Fruit fly (Drosophila melanogaster) whole organism, embryonic: ENCODE results near the gene CG15725.

ENCODE experiments used
- Abd-B ChIP-seq: fragments of 200-800 bp; sonication (Bioruptor generic); optimal IDR thresholded peaks from 2 replicates; lab custom pipeline; 2018; ENCODE audit warnings: missing biosample characterization, mild to moderate bottlenecking, missing genetic modification characterization, moderate library complexity
- Adf1 ChIP-seq: fragments of 200-800 bp; sonication (Bioruptor generic); IDR thresholded peaks from 2 replicates; pipeline ENCODE4 v1.3.6; 2022; ENCODE audit warnings: missing biosample characterization, missing genetic modification characterization
- Awh ChIP-seq: fragments of 200-800 bp; sonication (Bioruptor generic); IDR thresholded peaks from 2 replicates; pipeline ENCODE4, ENCODE4 v1.3.6; 2022; ENCODE audit warnings: missing biosample characterization, missing genetic modification characterization
- B-H2 ChIP-seq: fragments of 200-800 bp; sonication (Bioruptor generic); optimal IDR thresholded peaks from 2 replicates; lab custom pipeline; 2018; ENCODE audit warnings: missing biosample characterization, mild to moderate bottlenecking, missing genetic modification characterization
- Bgb ChIP-seq: fragments of 200-800 bp; sonication (Bioruptor generic); IDR thresholded peaks from 2 replicates; pipeline ENCODE4 v1.3.6; 2022; ENCODE audit warnings: missing biosample characterization, missing genetic modification characterization; ENCODE audit not compliant: partially characterized antibody
- Bteb2 ChIP-seq: fragments of 200-800 bp; sonication (Bioruptor generic); optimal IDR thresholded peaks from 2 replicates; lab custom pipeline; 2016; ENCODE audit warnings: missing biosample characterization, missing genetic modification characterization
- CG10654 ChIP-seq: fragments of 200-800 bp; sonication (Bioruptor generic); optimal IDR thresholded peaks from 2 replicates; lab custom pipeline; 2016; ENCODE audit warnings: missing biosample characterization, missing genetic modification characterization
- CG12942 ChIP-seq: fragments of 200-800 bp; sonication (Bioruptor generic); optimal IDR thresholded peaks from 3 replicates; lab custom pipeline; 2016; ENCODE audit warnings: missing biosample characterization, missing genetic modification characterization
- CG14965 ChIP-seq: fragments of 200-800 bp; sonication (Bioruptor generic); optimal IDR thresholded peaks from 2 replicates; lab custom pipeline; 2016; ENCODE audit warnings: missing biosample characterization, missing genetic modification characterization, borderline replicate concordance
- CG1529 ChIP-seq: fragments of 200-800 bp; sonication (Bioruptor generic); optimal IDR thresholded peaks from 3 replicates; lab custom pipeline; 2018; ENCODE audit warnings: missing biosample characterization, missing genetic modification characterization
- CG15601 ChIP-seq: fragments of 200-800 bp; sonication (Bioruptor generic); optimal IDR thresholded peaks from 3 replicates; lab custom pipeline; 2019; ENCODE audit warnings: missing biosample characterization, mild to moderate bottlenecking, missing genetic modification characterization, moderate library complexity
- CG16863 ChIP-seq: fragments of 200-800 bp; sonication (Bioruptor generic); optimal IDR thresholded peaks from 3 replicates; lab custom pipeline; 2016; ENCODE audit warnings: missing biosample characterization, missing genetic modification characterization
- CG17802 ChIP-seq: fragments of 200-800 bp; sonication (Bioruptor generic); optimal IDR thresholded peaks from 2 replicates; lab custom pipeline; 2018; ENCODE audit warnings: missing biosample characterization, mild to moderate bottlenecking, missing genetic modification characterization, moderate library complexity
- CG1832 ChIP-seq: fragments of 200-800 bp; sonication (Bioruptor generic); optimal IDR thresholded peaks from 2 replicates; lab custom pipeline; 2017; ENCODE audit warnings: missing biosample characterization, mild to moderate bottlenecking, missing genetic modification characterization, inconsistent platforms
- CG34422 ChIP-seq: fragments of 200-800 bp; sonication (Bioruptor generic); IDR thresholded peaks from 3 replicates; pipeline ENCODE4 v1.3.6; 2022; ENCODE audit warnings: missing biosample characterization, missing genetic modification characterization
- CG42726 ChIP-seq: fragments of 200-800 bp; sonication (Bioruptor generic); IDR thresholded peaks from 2 replicates; pipeline ENCODE4 v1.3.6; 2022; ENCODE audit warnings: missing biosample characterization, missing genetic modification characterization; ENCODE audit not compliant: partially characterized antibody
- CG7745 ChIP-seq: fragments of 200-800 bp; sonication (Bioruptor generic); optimal IDR thresholded peaks from 2 replicates; lab custom pipeline; 2018; ENCODE audit warnings: missing biosample characterization, mild to moderate bottlenecking, missing genetic modification characterization, moderate library complexity
- CG9437 ChIP-seq: fragments of 200-800 bp; sonication (Bioruptor generic); optimal IDR thresholded peaks from 2 replicates; lab custom pipeline; 2018; ENCODE audit warnings: missing biosample characterization, mild to moderate bottlenecking, missing genetic modification characterization
- CG9876 ChIP-seq: fragments of 200-800 bp; sonication (Bioruptor generic); optimal IDR thresholded peaks from 2 replicates; lab custom pipeline; 2016; ENCODE audit warnings: missing biosample characterization, missing genetic modification characterization
- CHES-1-like ChIP-seq: fragments of 200-800 bp; sonication (Bioruptor generic); optimal IDR thresholded peaks from 2 replicates; lab custom pipeline; 2016; ENCODE audit warnings: missing biosample characterization, missing genetic modification characterization
- ERR ChIP-seq: fragments of 200-800 bp; sonication (Bioruptor generic); optimal IDR thresholded peaks from 2 replicates; lab custom pipeline; 2016; ENCODE audit warnings: missing biosample characterization, missing genetic modification characterization
- Elba2 ChIP-seq: fragments of 200-800 bp; sonication (Bioruptor generic); optimal IDR thresholded peaks from 3 replicates; lab custom pipeline; 2016; ENCODE audit warnings: missing biosample characterization, missing genetic modification characterization
- Fer2 ChIP-seq: fragments of 200-800 bp; sonication (Bioruptor generic); optimal IDR thresholded peaks from 2 replicates; lab custom pipeline; 2018; ENCODE audit warnings: missing biosample characterization, mild to moderate bottlenecking, missing genetic modification characterization, moderate library complexity
- HHEX ChIP-seq: fragments of 200-800 bp; sonication (Bioruptor generic); optimal IDR thresholded peaks from 3 replicates; lab custom pipeline; 2017; ENCODE audit warnings: missing biosample characterization, mild to moderate bottlenecking, missing genetic modification characterization, missing genetic modification reagents
- Lpt ChIP-seq: fragments of >200 bp; optimal IDR thresholded peaks from 2 replicates; lab custom pipeline; 2018; ENCODE audit warnings: missing biosample characterization, missing genetic modification characterization
- Mad ChIP-seq: fragments of 200-800 bp; sonication (Bioruptor generic); optimal IDR thresholded peaks from 2 replicates; lab custom pipeline; 2016; ENCODE audit warnings: missing biosample characterization, missing genetic modification characterization
- NC2α ChIP-seq: fragments of 200-800 bp; sonication (Bioruptor generic); optimal IDR thresholded peaks from 2 replicates; lab custom pipeline; 2016; ENCODE audit warnings: missing biosample characterization, missing genetic modification characterization
- NFAT ChIP-seq: fragments of 200-800 bp; sonication (Bioruptor generic); IDR thresholded peaks from 2 replicates; pipeline ENCODE4 v1.3.6; 2022; ENCODE audit warnings: missing biosample characterization, missing genetic modification characterization
- NfI ChIP-seq: fragments of 200-800 bp; sonication (Bioruptor generic); optimal IDR thresholded peaks from 3 replicates; lab custom pipeline; 2018; ENCODE audit warnings: missing biosample characterization, mild to moderate bottlenecking, missing genetic modification characterization, moderate library complexity
- Rfx ChIP-seq: fragments of 200-800 bp; sonication (Bioruptor generic); IDR thresholded peaks from 2 replicates; pipeline ENCODE4 v1.3.6; 2022; ENCODE audit warnings: missing biosample characterization, missing genetic modification characterization
- Sry-β ChIP-seq: fragments of 200-800 bp; sonication (Bioruptor generic); optimal IDR thresholded peaks from 2 replicates; lab custom pipeline; 2018; ENCODE audit warnings: missing biosample characterization, mild to moderate bottlenecking, missing genetic modification characterization, moderate library complexity
- Taf1 ChIP-seq: fragments of 200-800 bp; sonication (Bioruptor generic); IDR thresholded peaks from 2 replicates; pipeline ENCODE4 v1.3.6; 2022; ENCODE audit warnings: missing biosample characterization, missing genetic modification characterization
- ato ChIP-seq: fragments of 200-800 bp; sonication (Bioruptor generic); IDR thresholded peaks from 2 replicates; pipeline ENCODE4 v1.3.6; 2022; ENCODE audit warnings: missing biosample characterization, missing genetic modification characterization; ENCODE audit not compliant: partially characterized antibody
- az2 ChIP-seq: fragments of 200-800 bp; sonication (Bioruptor generic); optimal IDR thresholded peaks from 3 replicates; lab custom pipeline; 2016; ENCODE audit warnings: missing biosample characterization, missing genetic modification characterization
- da ChIP-seq: fragments of 200-800 bp; sonication (Bioruptor generic); optimal IDR thresholded peaks from 2 replicates; lab custom pipeline; 2016; ENCODE audit warnings: missing biosample characterization, missing genetic modification characterization
- en ChIP-seq: fragments of 200-800 bp; sonication (Bioruptor generic); optimal IDR thresholded peaks from 2 replicates; lab custom pipeline; 2016; ENCODE audit warnings: missing biosample characterization, missing genetic modification characterization
- eyg ChIP-seq: fragments of 200-800 bp; sonication (Bioruptor generic); optimal IDR thresholded peaks from 3 replicates; lab custom pipeline; 2016; ENCODE audit warnings: missing biosample characterization, missing genetic modification characterization
- fru ChIP-seq: fragments of >200 bp; optimal IDR thresholded peaks from 2 replicates; lab custom pipeline; 2017
- gcm ChIP-seq: fragments of 200-800 bp; sonication (Bioruptor generic); optimal IDR thresholded peaks from 2 replicates; lab custom pipeline; 2019; ENCODE audit warnings: missing biosample characterization, mild to moderate bottlenecking, missing genetic modification characterization, moderate library complexity
- jigr1 ChIP-seq: fragments of 200-800 bp; sonication (Bioruptor generic); IDR thresholded peaks from 3 replicates; pipeline ENCODE4 v1.3.6; 2022; ENCODE audit warnings: missing biosample characterization, missing genetic modification characterization
- pzg ChIP-seq: fragments of 200-800 bp; sonication (Bioruptor generic); optimal IDR thresholded peaks from 3 replicates; lab custom pipeline; 2018; ENCODE audit warnings: missing biosample characterization, mild to moderate bottlenecking, missing genetic modification characterization, moderate library complexity
- row ChIP-seq: fragments of 200-800 bp; sonication (Bioruptor generic); IDR thresholded peaks from 3 replicates; pipeline ENCODE4 v1.3.6; 2022; ENCODE audit warnings: missing biosample characterization, missing genetic modification characterization
- run ChIP-seq: fragments of 200-800 bp; sonication (Bioruptor generic); optimal IDR thresholded peaks from 3 replicates; lab custom pipeline; 2018; ENCODE audit warnings: missing biosample characterization, mild to moderate bottlenecking, missing genetic modification characterization
- sens-2 ChIP-seq: fragments of 200-800 bp; sonication (Bioruptor generic); IDR thresholded peaks from 2 replicates; pipeline ENCODE4 v1.3.6; 2022; ENCODE audit warnings: missing biosample characterization, missing genetic modification characterization
- tll ChIP-seq, 2 experiments: fragments of 200-800 bp in 1 of 2; fragments of >200 bp in 1 of 2; sonication (Bioruptor generic) in 1 of 2; optimal IDR thresholded peaks; 2 replicates each; lab custom pipeline; 2017 to 2019; ENCODE audit warnings: missing biosample characterization in 2 of 2, missing genetic modification characterization in 2 of 2, mild to moderate bottlenecking in 1 of 2, moderate library complexity in 1 of 2
- trh ChIP-seq: fragments of 200-800 bp; sonication (Bioruptor generic); optimal IDR thresholded peaks from 2 replicates; lab custom pipeline; 2016; ENCODE audit warnings: missing biosample characterization, missing genetic modification characterization
- tx ChIP-seq: fragments of 200-800 bp; sonication (Bioruptor generic); optimal IDR thresholded peaks from 2 replicates; lab custom pipeline; 2016; ENCODE audit warnings: missing biosample characterization, missing genetic modification characterization
- vfl ChIP-seq: fragments of 200-800 bp; sonication (Bioruptor generic); optimal IDR thresholded peaks from 2 replicates; lab custom pipeline; 2016; ENCODE audit warnings: missing biosample characterization, missing genetic modification characterization
- zen2 ChIP-seq: fragments of 200-800 bp; sonication (Bioruptor generic); IDR thresholded peaks from 3 replicates; pipeline ENCODE4 v1.3.6; 2022; ENCODE audit warnings: missing biosample characterization, missing genetic modification characterization; ENCODE audit not compliant: partially characterized antibody
- zfh1 ChIP-seq: fragments of 200-800 bp; sonication (Bioruptor generic); IDR thresholded peaks from 3 replicates; pipeline ENCODE4 v1.3.6; 2022; ENCODE audit warnings: missing biosample characterization, missing genetic modification characterization

The CG15725 gene

DNA sequence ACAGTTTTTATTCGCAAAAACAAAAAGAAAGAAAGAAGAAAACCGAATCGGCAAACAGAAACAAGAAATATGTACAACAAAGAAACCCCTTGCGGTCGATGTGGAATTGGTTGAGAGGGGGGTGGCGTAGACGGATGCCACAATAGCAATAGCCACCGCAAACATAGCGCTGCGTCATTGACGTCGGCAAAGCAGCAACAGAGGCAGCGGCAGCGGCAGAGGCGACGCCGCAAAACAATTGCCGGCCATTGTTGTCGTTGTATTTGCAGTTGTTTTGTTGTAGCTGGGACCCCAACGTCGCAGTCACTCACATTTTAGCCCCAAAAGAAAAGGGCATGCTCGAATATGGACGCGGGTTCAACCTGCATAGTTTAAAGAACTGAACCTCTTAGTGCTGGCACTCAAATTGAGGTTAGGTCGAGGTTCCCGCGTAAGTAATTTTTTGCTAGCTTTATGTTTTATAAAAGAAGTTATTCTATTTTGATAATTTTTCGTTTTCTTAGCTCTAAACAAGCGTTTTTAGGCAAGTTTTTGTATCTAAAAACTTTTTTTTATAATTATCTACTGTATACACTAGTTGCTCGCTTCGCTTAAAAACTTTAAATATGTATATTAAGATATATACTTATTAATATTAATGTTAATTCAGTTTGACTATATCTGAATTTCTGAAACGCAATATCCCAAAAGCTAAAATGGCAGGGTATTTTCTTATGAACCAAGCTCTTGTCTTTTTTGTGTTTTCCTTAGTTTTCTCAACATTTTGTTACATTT is 50.1 kb downstream of the CG15725 start (continued):
- TF ChIP-seq Mad (peak; percentile 68), zfh1 (GFP tag; lab: Robert Waterston, UW) (peak; percentile 62; the same call in 2 of the 3 replicates), CG17802 (tag; lab: Kevin White, UChicago) (no peak), Rfx (peak; percentile 91), Abd-B (GFP tag; lab: Kevin White, UChicago) (peak; percentile 79), NFAT (peak; percentile 82), HHEX (peak; percentile 84), CG15601 (tag; lab: Kevin White, UChicago) (no peak), ERR (no peak), NfI (peak; percentile 80), pzg (no peak), jigr1 (GFP tag; lab: Robert Waterston, UW) (peak; percentile 43; the same call in 1 of the 3 replicates), trh (GFP tag; lab: Kevin White, UChicago) (peak; percentile 6), CHES-1-like (GFP tag; lab: Kevin White, UChicago) (peak; percentile 41), Sry-β (peak; percentile 30), CG10654 (GFP tag; lab: Kevin White, UChicago) (peak; percentile 46), B-H2 (no peak), Adf1 (peak; percentile 97), tx (GFP tag; lab: Kevin White, UChicago) (peak; percentile 35), CG42726 (GFP tag; lab: Robert Waterston, UW) (no peak), Bgb (no peak; the same call in 1 of the 2 replicates), Taf1 (GFP tag; lab: Robert Waterston, UW) (peak; percentile 60; the same call in 1 of the 2 replicates), Awh (GFP tag; lab: Robert Waterston, UW) (0 out of 2 replicates have a peak, but pooled peaks have one; percentile 35), az2 (peak; percentile 57), da (GFP tag; lab: Kevin White, UChicago) (no peak), gcm (GFP tag; lab: Kevin White, UChicago) (peak; percentile 55), en (GFP tag; lab: Kevin White, UChicago) (no peak), CG1529 (GFP tag; lab: Kevin White, UChicago) (no peak), CG16863 (GFP tag; lab: Kevin White, UChicago) (peak; percentile 18), Bteb2 (GFP tag; lab: Kevin White, UChicago) (peak; percentile 56), Fer2 (tag; lab: Kevin White, UChicago) (no peak), Lpt (GFP tag; lab: Kevin White, UChicago) (no peak), CG9876 (GFP tag; lab: Kevin White, UChicago) (peak; percentile 44), Elba2 (GFP tag; lab: Kevin White, UChicago) (no peak), eyg (GFP tag; lab: Kevin White, UChicago) (no peak), sens-2 (GFP tag; lab: Robert Waterston, UW) (no peak), ato (GFP tag; lab: Robert Waterston, UW) (no peak), CG34422 (GFP tag; lab: Robert Waterston, UW) (peak; percentile 59; the same call in 2 of the 3 replicates), zen2 (GFP tag; lab: Robert Waterston, UW) (no peak), tll (GFP tag; optimal IDR thresholded peaks at IDR 0.05; lab: Kevin White, UChicago) (no peak), NC2α (GFP tag; lab: Kevin White, UChicago) (no peak), fru (lab: Kevin White, UChicago) (no peak), CG9437 (peak; percentile 83), CG1832 (no peak), run (tag; lab: Kevin White, UChicago) (peak; percentile 15), row (GFP tag; lab: Robert Waterston, UW) (peak; percentile 72), vfl (GFP tag; lab: Kevin White, UChicago) (peak; percentile 49), CG12942 (GFP tag; lab: Kevin White, UChicago) (no peak), CG7745 (tag; lab: Kevin White, UChicago) (no peak), CG14965 (GFP tag; lab: Kevin White, UChicago) (no peak)
